Worm (Caenorhabditis elegans) whole organism, dauer: ENCODE measurements around the gene lido-11.
"Not testable (repeated sequence)": the region's sequence is repeated elsewhere in the genome, so short reads cannot be mapped to it uniquely, and the experiment has no call there.

Source experiments
- unc-62 ChIP-seq: sonication (generic microtip); optimal IDR thresholded peaks from 2 replicates; lab custom pipeline; 2017; ENCODE audit warnings: missing biosample characterization, missing genetic modification reagents, missing genetic modification characterization

lido-11 gene

ce11 chrII:3014196-3014849 lies 10.6 kb downstream of the lido-11 start, which contains the start of gene C41H7.2:
C41H7.2 (plus strand) TSS chrII:3014817.
- no peak for TF ChIP-seq unc-62 (GFP tag; lab: Kevin White, UChicago)

ce11 chrII:3019807-3020206 lies 16.0 kb downstream of the lido-11 start, which contains the start of gene clec-3:
clec-3 (minus strand) TSS chrII:3019907.
- no peak for TF ChIP-seq unc-62 (GFP tag; lab: Kevin White, UChicago)

- TF ChIP-seq unc-62 (GFP tag; lab: Kevin White, UChicago) = no peak
These were observed 17.1 kb downstream of the lido-11 start for ce11 chrII:3020899-3021298.

ce11 chrII:3023381-3023935 lies 19.7 kb downstream of the lido-11 start, which contains the start of gene clec-2:
clec-2 (minus strand) TSS chrII:3023431.
- no peak for TF ChIP-seq unc-62 (GFP tag; lab: Kevin White, UChicago)

- TF ChIP-seq unc-62 (GFP tag; lab: Kevin White, UChicago) = no peak
These were observed 20.9 kb downstream of the lido-11 start for ce11 chrII:3024655-3025054.

ce11 chrII:3028264-3028663 lies 24.5 kb downstream of the lido-11 start:
- no peak for TF ChIP-seq unc-62 (GFP tag; lab: Kevin White, UChicago)

- no peak for TF ChIP-seq unc-62 (GFP tag; lab: Kevin White, UChicago)
These were observed 26.6 kb downstream of the lido-11 start for ce11 chrII:3030416-3030815.

- TF ChIP-seq unc-62 (GFP tag; lab: Kevin White, UChicago) = not testable (repeated sequence)
These were observed 28.7 kb downstream of the lido-11 start, which contains the start of gene B0454.6 for ce11 chrII:3032480-3032879. B0454.6 (plus strand) TSS chrII:3032780.

- TF ChIP-seq unc-62 (GFP tag; lab: Kevin White, UChicago) = no peak
These were observed 31.1 kb downstream of the lido-11 start for ce11 chrII:3034914-3035313.

ce11 chrII:3036344-3036743 lies 32.6 kb downstream of the lido-11 start:
- no peak for TF ChIP-seq unc-62 (GFP tag; lab: Kevin White, UChicago)

ce11 chrII:3038453-3038909 lies 34.7 kb downstream of the lido-11 start, which contains the start of the genes B0454.26 and B0454.5:
B0454.26 (minus strand) TSS chrII:3038553.
B0454.5 (plus strand) TSS chrII:3038859.
- TF ChIP-seq unc-62 (GFP tag; lab: Kevin White, UChicago) = no peak

- TF ChIP-seq unc-62 (GFP tag; lab: Kevin White, UChicago) = no peak
These were observed 39.6 kb downstream of the lido-11 start, which contains the start of gene B0454.8 for ce11 chrII:3043358-3043757. B0454.8 (minus strand) TSS chrII:3043458.

- TF ChIP-seq unc-62 (GFP tag; lab: Kevin White, UChicago) = no peak
These were observed 40.3 kb downstream of the lido-11 start, which contains the start of gene sri-29 for ce11 chrII:3044023-3044422. sri-29 (plus strand) TSS chrII:3044323.

- TF ChIP-seq unc-62 (GFP tag; lab: Kevin White, UChicago) = no peak
These were observed 41.7 kb downstream of the lido-11 start for ce11 chrII:3045422-3045821.

ce11 chrII:3045875-3046274 lies 42.1 kb downstream of the lido-11 start, which contains the start of gene sri-30:
sri-30 (plus strand) TSS chrII:3046175.
- TF ChIP-seq unc-62 (GFP tag; lab: Kevin White, UChicago) = no peak

- TF ChIP-seq unc-62 (GFP tag; lab: Kevin White, UChicago) = no peak
These were observed 44.6 kb downstream of the lido-11 start, which contains the start of gene sri-28 for ce11 chrII:3048378-3048777. sri-28 (plus strand) TSS chrII:3048678.
